Fruit fly (Drosophila melanogaster) whole organism, embryonic: ENCODE measurements around the gene Sgs5.

Source experiments
- Blimp-1 ChIP-seq: fragments of 200-800 bp; sonication (Bioruptor generic); optimal IDR thresholded peaks from 3 replicates; lab custom pipeline; 2018; ENCODE audit warnings: missing biosample characterization, missing genetic modification characterization, mild to moderate bottlenecking, moderate library complexity, missing genetic modification reagents
- CG10267 ChIP-seq: fragments of 200-800 bp; sonication (Bioruptor generic); optimal IDR thresholded peaks from 2 replicates; lab custom pipeline; 2018; ENCODE audit warnings: missing biosample characterization, mild to moderate bottlenecking, missing genetic modification characterization, moderate library complexity
- CG10366 ChIP-seq: fragments of 200-800 bp; sonication (Bioruptor generic); IDR thresholded peaks from 2 replicates; pipeline ENCODE4 v1.3.6; 2022; ENCODE audit warnings: missing biosample characterization, missing genetic modification characterization
- CG10654 ChIP-seq: fragments of 200-800 bp; sonication (Bioruptor generic); optimal IDR thresholded peaks from 2 replicates; lab custom pipeline; 2016; ENCODE audit warnings: missing biosample characterization, missing genetic modification characterization
- CG10979 ChIP-seq: fragments of 200-800 bp; sonication (Bioruptor generic); optimal IDR thresholded peaks from 2 replicates; lab custom pipeline; 2018; ENCODE audit warnings: missing biosample characterization, mild to moderate bottlenecking, missing genetic modification characterization, moderate library complexity
- CG11093 ChIP-seq: fragments of 200-800 bp; sonication (Bioruptor generic); IDR thresholded peaks from 3 replicates; pipeline ENCODE4 v1.3.6; 2022; ENCODE audit warnings: missing biosample characterization, missing genetic modification characterization
- CG11247 ChIP-seq: fragments of 200-800 bp; sonication (Bioruptor generic); IDR thresholded peaks from 2 replicates; pipeline ENCODE4 v1.3.6; 2022; ENCODE audit warnings: missing biosample characterization, missing genetic modification characterization
- CG11504 ChIP-seq: fragments of 200-800 bp; sonication (Bioruptor generic); optimal IDR thresholded peaks from 3 replicates; lab custom pipeline; 2019; ENCODE audit warnings: missing biosample characterization, mild to moderate bottlenecking, missing genetic modification characterization, moderate library complexity
- CG11695 ChIP-seq: fragments of 200-800 bp; sonication (Bioruptor generic); IDR thresholded peaks from 3 replicates; pipeline ENCODE4 v1.3.6; 2022; ENCODE audit warnings: missing biosample characterization, missing genetic modification characterization
- CG12155 ChIP-seq: fragments of 200-800 bp; sonication (Bioruptor generic); optimal IDR thresholded peaks from 3 replicates; lab custom pipeline; 2016; ENCODE audit warnings: missing biosample characterization, missing genetic modification characterization
- CG12391 ChIP-seq: fragments of 200-800 bp; sonication (Bioruptor generic); optimal IDR thresholded peaks from 3 replicates; lab custom pipeline; 2018; ENCODE audit warnings: missing biosample characterization, mild to moderate bottlenecking, missing genetic modification characterization, moderate library complexity
- CG12769 ChIP-seq: fragments of 200-800 bp; sonication (Bioruptor generic); optimal IDR thresholded peaks from 2 replicates; lab custom pipeline; 2019; ENCODE audit warnings: missing biosample characterization, mild to moderate bottlenecking, missing genetic modification characterization, moderate library complexity
- CG13624 ChIP-seq: fragments of 200-800 bp; sonication (Bioruptor generic); optimal IDR thresholded peaks from 2 replicates; lab custom pipeline; 2016; ENCODE audit warnings: missing biosample characterization, missing genetic modification characterization
- CG14441 ChIP-seq: fragments of 200-800 bp; sonication (Bioruptor generic); IDR thresholded peaks from 2 replicates; pipeline ENCODE4 v1.3.6; 2022; ENCODE audit warnings: missing biosample characterization, missing genetic modification characterization
- CG15011 ChIP-seq: fragments of 200-800 bp; sonication (Bioruptor generic); optimal IDR thresholded peaks from 3 replicates; lab custom pipeline; 2018; ENCODE audit warnings: missing biosample characterization, mild to moderate bottlenecking, missing genetic modification characterization
- CG15073 ChIP-seq: fragments of 200-800 bp; sonication (Bioruptor generic); optimal IDR thresholded peaks from 2 replicates; lab custom pipeline; 2016; ENCODE audit warnings: missing biosample characterization, missing genetic modification characterization
- CG15269 ChIP-seq: fragments of 200-800 bp; sonication (Bioruptor generic); optimal IDR thresholded peaks from 2 replicates; lab custom pipeline; 2018; ENCODE audit warnings: missing biosample characterization, mild to moderate bottlenecking, missing genetic modification characterization, moderate library complexity
- CG15601 ChIP-seq: fragments of 200-800 bp; sonication (Bioruptor generic); optimal IDR thresholded peaks from 3 replicates; lab custom pipeline; 2019; ENCODE audit warnings: missing biosample characterization, mild to moderate bottlenecking, missing genetic modification characterization, moderate library complexity
- CG15696 ChIP-seq: fragments of 200-800 bp; sonication (Bioruptor generic); optimal IDR thresholded peaks from 2 replicates; lab custom pipeline; 2019; ENCODE audit warnings: missing biosample characterization, mild to moderate bottlenecking, missing genetic modification characterization, moderate library complexity
- CG17802 ChIP-seq: fragments of 200-800 bp; sonication (Bioruptor generic); optimal IDR thresholded peaks from 2 replicates; lab custom pipeline; 2018; ENCODE audit warnings: missing biosample characterization, mild to moderate bottlenecking, missing genetic modification characterization, moderate library complexity
- CG17829 ChIP-seq: fragments of 200-800 bp; optimal IDR thresholded peaks from 2 replicates; lab custom pipeline; 2019; ENCODE audit warnings: missing biosample characterization, mild to moderate bottlenecking, missing genetic modification characterization, moderate library complexity
- CG18619 ChIP-seq: fragments of 200-800 bp; sonication (Bioruptor generic); optimal IDR thresholded peaks from 3 replicates; lab custom pipeline; 2017; ENCODE audit warnings: missing biosample characterization, mild to moderate bottlenecking, missing genetic modification characterization
- CG2889 ChIP-seq: fragments of 200-800 bp; sonication (Bioruptor generic); IDR thresholded peaks from 3 replicates; pipeline ENCODE4 v1.3.6; 2022; ENCODE audit warnings: missing biosample characterization, missing genetic modification characterization
- CG30020 ChIP-seq: fragments of 200-800 bp; optimal IDR thresholded peaks from 2 replicates; lab custom pipeline; 2019; ENCODE audit warnings: missing biosample characterization, mild to moderate bottlenecking, missing genetic modification characterization, moderate library complexity
- CG32772 ChIP-seq: fragments of 200-800 bp; sonication (Bioruptor generic); IDR thresholded peaks from 2 replicates; pipeline ENCODE4 v1.3.6; 2022; ENCODE audit warnings: missing biosample characterization, missing genetic modification characterization
- CG4730 ChIP-seq: fragments of 200-800 bp; sonication (Bioruptor generic); IDR thresholded peaks from 2 replicates; pipeline ENCODE4 v1.3.6; 2022; ENCODE audit warnings: missing biosample characterization, missing genetic modification characterization
- CG8924 ChIP-seq: fragments of 200-800 bp; optimal IDR thresholded peaks from 3 replicates; lab custom pipeline; 2019; ENCODE audit warnings: missing biosample characterization, mild to moderate bottlenecking, missing genetic modification characterization, moderate library complexity
- CkIIα-i1 ChIP-seq: fragments of 200-800 bp; sonication (Bioruptor generic); IDR thresholded peaks from 2 replicates; pipeline ENCODE4 v1.3.6; 2022; ENCODE audit warnings: missing biosample characterization, missing genetic modification characterization
- H2.0 ChIP-seq: fragments of 200-800 bp; sonication (Bioruptor generic); IDR thresholded peaks from 2 replicates; pipeline ENCODE4 v1.3.6; 2022; ENCODE audit warnings: missing biosample characterization, missing genetic modification characterization
- Hr78 ChIP-seq, 2 experiments: fragments of 200-800 bp in 1 of 2; fragments of >200 bp in 1 of 2; sonication (Bioruptor generic) in 1 of 2; optimal IDR thresholded peaks; 2 replicates each; lab custom pipeline; 2017 to 2019; ENCODE audit warnings: missing biosample characterization in 2 of 2, missing genetic modification characterization in 2 of 2, mild to moderate bottlenecking in 1 of 2, moderate library complexity in 1 of 2
- Max ChIP-seq: fragments of 200-800 bp; sonication (Bioruptor generic); optimal IDR thresholded peaks from 2 replicates; lab custom pipeline; 2016; ENCODE audit warnings: missing biosample characterization, mild to moderate bottlenecking, missing genetic modification characterization
- Nf-YB ChIP-seq: fragments of 200-800 bp; sonication (Bioruptor generic); optimal IDR thresholded peaks from 3 replicates; lab custom pipeline; 2019; ENCODE audit warnings: missing biosample characterization, mild to moderate bottlenecking, missing genetic modification characterization, moderate library complexity
- NfI ChIP-seq: fragments of 200-800 bp; sonication (Bioruptor generic); optimal IDR thresholded peaks from 3 replicates; lab custom pipeline; 2018; ENCODE audit warnings: missing biosample characterization, mild to moderate bottlenecking, missing genetic modification characterization, moderate library complexity
- Poxn ChIP-seq: fragments of 200-800 bp; sonication (Bioruptor generic); IDR thresholded peaks from 2 replicates; pipeline ENCODE4 v1.3.6; 2022; ENCODE audit warnings: missing biosample characterization, missing genetic modification characterization
- Sox102F ChIP-seq: fragments of 200-800 bp; sonication (Bioruptor generic); optimal IDR thresholded peaks from 2 replicates; lab custom pipeline; 2018; ENCODE audit warnings: missing biosample characterization, mild to moderate bottlenecking, missing genetic modification characterization, moderate library complexity
- amos ChIP-seq: fragments of 200-800 bp; sonication (Bioruptor generic); IDR thresholded peaks from 2 replicates; pipeline ENCODE4 v1.3.6; 2022; ENCODE audit warnings: missing biosample characterization, missing genetic modification characterization; ENCODE audit not compliant: partially characterized antibody
- cas ChIP-seq: fragments of 200-800 bp; sonication (Bioruptor generic); IDR thresholded peaks from 2 replicates; pipeline ENCODE4 v1.3.6; 2022; ENCODE audit warnings: missing biosample characterization, missing genetic modification characterization
- chm ChIP-seq: fragments of 200-800 bp; sonication (Bioruptor generic); IDR thresholded peaks from 2 replicates; pipeline ENCODE4 v1.3.6; 2022; ENCODE audit warnings: missing biosample characterization, missing genetic modification characterization
- ewg ChIP-seq: fragments of 200-800 bp; sonication (Bioruptor generic); optimal IDR thresholded peaks from 3 replicates; lab custom pipeline; 2017; ENCODE audit warnings: mild to moderate bottlenecking, missing biosample characterization, missing genetic modification reagents, missing genetic modification characterization
- grau ChIP-seq: fragments of 200-800 bp; optimal IDR thresholded peaks from 3 replicates; lab custom pipeline; 2019; ENCODE audit warnings: missing biosample characterization, mild to moderate bottlenecking, missing genetic modification characterization, moderate library complexity
- gro ChIP-seq: fragments of 200-800 bp; sonication (Bioruptor generic); optimal IDR thresholded peaks from 2 replicates; lab custom pipeline; 2016; ENCODE audit warnings: missing biosample characterization, missing genetic modification characterization
- maf-S ChIP-seq: fragments of 200-800 bp; sonication (Bioruptor generic); optimal IDR thresholded peaks from 2 replicates; lab custom pipeline; 2016; ENCODE audit warnings: missing biosample characterization, missing genetic modification characterization
- oc ChIP-seq: fragments of 200-800 bp; sonication (Bioruptor generic); optimal IDR thresholded peaks from 2 replicates; lab custom pipeline; 2018; ENCODE audit warnings: missing biosample characterization, mild to moderate bottlenecking, missing genetic modification characterization, moderate library complexity
- phol ChIP-seq: fragments of 200-800 bp; sonication (Bioruptor generic); optimal IDR thresholded peaks from 3 replicates; lab custom pipeline; 2018; ENCODE audit warnings: missing biosample characterization, mild to moderate bottlenecking, missing genetic modification characterization, moderate library complexity
- pnt ChIP-seq: fragments of 200-800 bp; sonication (Bioruptor generic); optimal IDR thresholded peaks from 3 replicates; lab custom pipeline; 2016; ENCODE audit warnings: missing biosample characterization, missing genetic modification characterization
- sob ChIP-seq: fragments of 200-800 bp; sonication (Bioruptor generic); IDR thresholded peaks from 2 replicates; pipeline ENCODE4 v1.3.6; 2022; ENCODE audit warnings: missing biosample characterization, missing genetic modification characterization
- tap ChIP-seq: fragments of 200-800 bp; optimal IDR thresholded peaks from 3 replicates; lab custom pipeline; 2019; ENCODE audit warnings: missing biosample characterization, mild to moderate bottlenecking, missing genetic modification characterization, moderate library complexity
- toy ChIP-seq: fragments of 200-800 bp; sonication (Bioruptor generic); IDR thresholded peaks from 2 replicates; pipeline ENCODE4 v1.3.6; 2022; ENCODE audit warnings: missing biosample characterization, missing genetic modification characterization
- twi ChIP-seq: fragments of 200-800 bp; optimal IDR thresholded peaks from 2 replicates; lab custom pipeline; 2019; ENCODE audit warnings: missing biosample characterization, mild to moderate bottlenecking, missing genetic modification characterization, moderate library complexity

Gene Sgs5

DNA sequence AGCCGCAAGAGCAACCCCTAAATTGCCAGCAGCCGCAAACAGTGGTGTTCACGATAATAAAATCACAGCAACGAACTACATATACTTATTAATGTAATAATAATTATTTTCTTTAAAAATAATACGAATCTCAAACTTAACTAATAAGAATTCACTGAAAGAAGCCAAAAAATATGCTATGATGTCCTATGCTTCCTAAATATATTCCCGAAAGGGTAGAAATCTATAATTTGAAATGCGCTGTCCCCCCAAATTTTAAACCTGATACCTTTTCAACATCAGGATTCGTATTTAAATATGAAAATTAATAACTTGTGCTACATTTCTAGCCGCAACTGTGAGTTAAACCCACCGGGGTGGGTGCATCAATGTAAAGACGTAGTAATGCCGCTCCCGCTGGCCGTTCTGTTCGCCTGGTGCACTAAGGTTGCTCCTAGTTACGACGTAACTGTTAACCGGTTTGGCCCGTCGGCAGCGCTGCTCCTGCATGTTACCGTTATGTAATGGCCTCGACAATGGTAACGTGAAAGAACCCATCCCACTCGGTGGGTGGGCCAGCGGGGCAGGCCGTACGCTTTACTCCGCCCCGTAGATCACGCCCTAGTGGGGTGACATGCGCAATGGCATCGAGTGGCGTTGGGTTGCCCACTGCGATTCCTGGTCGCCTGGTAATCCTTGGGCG lies 9.2 kb downstream of the Sgs5 start (continued):
- TF ChIP-seq grau (tag; lab: Kevin White, UChicago) (peak; percentile 89), CG2889 (GFP tag; lab: Robert Waterston, UW) (no peak), CkIIα-i1 (GFP tag; lab: Robert Waterston, UW) (no peak), CG30020 (tag; lab: Kevin White, UChicago) (peak; percentile 61), CG17802 (tag; lab: Kevin White, UChicago) (peak; percentile 57), CG15073 (GFP tag; lab: Kevin White, UChicago) (peak; percentile 45), Poxn (GFP tag; lab: Robert Waterston, UW) (no peak), phol (tag; lab: Kevin White, UChicago) (peak; percentile 89), Sox102F (peak; percentile 76), Max (GFP tag; lab: Kevin White, UChicago) (peak; percentile 43), toy (GFP tag; lab: Robert Waterston, UW) (no peak), amos (no peak; the same call in 1 of the 2 replicates), tap (tag; lab: Kevin White, UChicago) (peak; percentile 76), oc (tag; lab: Kevin White, UChicago) (peak; percentile 37), NfI (peak; percentile 82), Nf-YB (peak; percentile 44), CG15269 (tag; lab: Kevin White, UChicago) (peak; percentile 86), maf-S (peak; percentile 25), CG15696 (tag; lab: Kevin White, UChicago) (peak; percentile 95), CG11695 (GFP tag; lab: Robert Waterston, UW) (peak; percentile 76), CG10366 (0 out of 2 replicates have a peak, but pooled peaks have one; percentile 27), CG11247 (no peak), Blimp-1 (GFP tag; lab: Kevin White, UChicago) (peak; percentile 76), CG15011 (GFP tag; lab: Kevin White, UChicago) (peak; percentile 71), CG13624 (GFP tag; lab: Kevin White, UChicago) (peak; percentile 11), CG11093 (GFP tag; lab: Robert Waterston, UW) (peak; percentile 60; the same call in 2 of the 3 replicates), CG32772 (GFP tag; lab: Robert Waterston, UW) (peak; percentile 69), cas (no peak), CG8924 (tag; lab: Kevin White, UChicago) (peak; percentile 94), CG11504 (tag; lab: Kevin White, UChicago) (peak; percentile 91), pnt (GFP tag; lab: Kevin White, UChicago) (no peak), CG18619 (GFP tag; lab: Kevin White, UChicago) (peak; percentile 88), CG12155 (peak; percentile 43), chm (GFP tag; lab: Robert Waterston, UW) (no peak), CG14441 (GFP tag; lab: Robert Waterston, UW) (peak; percentile 64), ewg (GFP tag; lab: Kevin White, UChicago) (peak; percentile 98), CG12769 (tag; lab: Kevin White, UChicago) (peak; percentile 25), CG17829 (peak; percentile 91), sob (peak; percentile 34; the same call in 1 of the 2 replicates), CG10267 (tag; lab: Kevin White, UChicago) (peak; percentile 85), CG10654 (GFP tag; lab: Kevin White, UChicago) (peak; percentile 59), CG4730 (GFP tag; lab: Robert Waterston, UW) (0 out of 2 replicates have a peak, but pooled peaks have one; percentile 34), gro (GFP tag; lab: Kevin White, UChicago) (no peak), CG12391 (tag; lab: Kevin White, UChicago) (peak; percentile 89), twi (tag; lab: Kevin White, UChicago) (no peak), CG15601 (tag; lab: Kevin White, UChicago) (peak; percentile 82), CG10979 (tag; lab: Kevin White, UChicago) (peak; percentile 94), H2.0 (peak; percentile 32; the same call in 1 of the 2 replicates), Hr78 (GFP tag; optimal IDR thresholded peaks at IDR 0.05; lab: Kevin White, UChicago) (no peak)
